Worm (Caenorhabditis elegans): Measurements from ENCODE around the gene col-34.
A peak's percentile ranks its signal among the peaks of the same experiment; 100 is the strongest.

col-34 gene

DNA sequence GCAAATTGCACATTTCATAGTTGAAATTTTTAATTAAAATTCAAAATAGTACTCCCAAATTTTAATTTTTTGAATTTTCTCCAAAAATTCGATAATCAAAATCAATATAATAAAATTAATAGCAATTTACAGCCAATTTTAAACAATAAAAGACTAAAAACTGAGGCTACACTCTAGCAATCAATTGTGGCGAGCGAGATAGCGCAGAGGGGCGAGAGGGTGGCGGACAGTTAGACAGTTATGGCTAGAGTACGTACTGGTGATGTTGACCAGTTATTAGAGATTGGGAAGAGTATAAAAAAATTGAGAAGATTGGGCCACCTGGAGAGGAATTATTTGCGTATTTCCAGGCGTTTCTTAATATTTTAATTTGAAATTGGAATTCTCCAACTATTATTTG, 33.3 kb upstream of the col-34 start, which contains the start of gene nhr-78 (continued):
- TF ChIP-seq aly-2 (tag; optimal IDR thresholded peaks at IDR 0.05), result no peak
- TF ChIP-seq nhr-12 (tag; optimal IDR thresholded peaks at IDR 0.05), result no peak
- peak; percentile 52 for TF ChIP-seq nhr-20 (tag; optimal IDR thresholded peaks at IDR 0.05)
- TF ChIP-seq mdl-1 (tag; optimal IDR thresholded peaks at IDR 0.05), result no peak
- no peak for TF ChIP-seq C04F5.9 (tag; optimal IDR thresholded peaks at IDR 0.05)
- TF ChIP-seq pqm-1 (tag; optimal IDR thresholded peaks at IDR 0.05), result no peak
- TF ChIP-seq unc-98 (GFP tag; IDR thresholded peaks at IDR 0.05), result no peak
- TF ChIP-seq alr-1 (tag; optimal IDR thresholded peaks at IDR 0.05; ENCODE audit: borderline replicate concordance), result no peak
- no peak for TF ChIP-seq hlh-17 (GFP tag; optimal IDR thresholded peaks at IDR 0.05; ENCODE audit: borderline replicate concordance)
- no peak for TF ChIP-seq hpl-2 (GFP tag; optimal IDR thresholded peaks at IDR 0.05)
- TF ChIP-seq xbp-1 (tag; optimal IDR thresholded peaks at IDR 0.05), result peak; percentile 27
- TF ChIP-seq ceh-63 (GFP tag; optimal IDR thresholded peaks at IDR 0.05), result no peak
- no peak for TF ChIP-seq elt-2 (tag; optimal IDR thresholded peaks at IDR 0.05)
- TF ChIP-seq efl-1 (optimal IDR thresholded peaks at IDR 0.05), result peak; percentile 45 to 50
- peak; percentile 33 to 93 for TF ChIP-seq efl-1 (GFP tag; optimal IDR thresholded peaks at IDR 0.05 in 1 of 2)
- peak in 2 of 3 experiments; percentile 23 to 24 for TF ChIP-seq dpl-1 (GFP tag; optimal IDR thresholded peaks at IDR 0.05)
- no peak for TF ChIP-seq nhr-76 (tag; optimal IDR thresholded peaks at IDR 0.05)
- peak in 2 of 3 experiments; percentile 20 to 21 for TF ChIP-seq ceh-82 (tag; optimal IDR thresholded peaks at IDR 0.05)
- no peak for TF ChIP-seq Y116A8C.19 (tag; optimal IDR thresholded peaks at IDR 0.05; ENCODE audit: borderline replicate concordance)
- peak; percentile 8 for TF ChIP-seq blmp-1 (tag; optimal IDR thresholded peaks at IDR 0.05)

DNA sequence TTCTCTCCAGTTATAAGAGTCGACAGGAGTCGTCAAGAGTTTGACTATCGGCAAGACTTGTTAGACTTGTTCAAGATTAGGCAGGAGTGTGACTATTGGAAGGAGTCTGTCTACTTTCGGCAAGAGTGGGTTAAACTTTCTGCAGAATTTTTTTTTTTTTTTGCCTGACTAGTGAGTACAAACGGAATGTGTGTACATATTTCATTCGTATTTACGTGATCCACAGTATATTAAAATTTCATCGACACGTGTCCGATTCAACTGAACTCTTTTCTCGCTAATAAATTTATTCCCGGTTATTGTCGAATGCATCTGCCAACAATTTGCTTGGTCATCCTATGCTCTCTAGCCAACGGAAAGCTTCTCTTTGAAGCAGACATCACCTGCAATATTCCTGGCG, 27.8 kb upstream of the col-34 start, which contains the start of gene F36A4.1:
Gene F36A4.1 (plus strand): TSS at position 301 of the 400 bp plus-strand sequence.
- TF ChIP-seq nhr-85 (tag) (peak; percentile 31), ceh-82 (tag; optimal IDR thresholded peaks at IDR 0.05) (no peak)

DNA sequence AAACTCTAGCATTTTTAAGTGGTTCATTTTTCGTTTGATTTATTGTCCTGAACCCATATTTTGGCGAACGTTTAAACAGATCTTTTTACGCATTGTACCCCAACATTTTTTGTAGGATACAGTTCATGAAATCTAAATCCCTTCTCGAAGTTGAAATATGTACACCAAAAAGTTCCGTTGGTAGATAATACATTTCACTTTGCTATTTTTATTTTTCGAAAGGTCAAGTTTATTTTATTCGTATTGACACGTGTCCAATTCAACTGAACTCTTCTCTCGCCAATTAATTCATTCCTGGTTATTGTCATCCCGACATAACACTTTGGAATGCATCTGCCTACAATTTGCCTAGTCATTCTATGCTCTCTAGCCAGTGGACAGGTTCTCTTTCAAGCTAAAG, 26.5 kb upstream of the col-34 start, which contains the start of gene F36A4.2:
Gene F36A4.2 (plus strand): TSS at position 301 of the 400 bp plus-strand sequence.
- TF ChIP-seq hlh-4 (tag; optimal IDR thresholded peaks at IDR 0.05), result no peak
- no peak for TF ChIP-seq nhr-77 (tag; optimal IDR thresholded peaks at IDR 0.05)
- TF ChIP-seq aha-1 (tag; optimal IDR thresholded peaks at IDR 0.05), result no peak
- no peak for TF ChIP-seq lin-39 (tag; optimal IDR thresholded peaks at IDR 0.05)
- no peak for TF ChIP-seq sptf-1 (tag; optimal IDR thresholded peaks at IDR 0.05)
- no peak for TF ChIP-seq ets-5 (GFP tag; IDR thresholded peaks at IDR 0.05)
- TF ChIP-seq unc-62 (GFP tag; optimal IDR thresholded peaks at IDR 0.05), result no peak
- no peak for TF ChIP-seq sox-4 (tag; optimal IDR thresholded peaks at IDR 0.05)
- no peak for TF ChIP-seq tlp-1 (tag; optimal IDR thresholded peaks at IDR 0.05)
- no peak for TF ChIP-seq mef-2 (tag; optimal IDR thresholded peaks at IDR 0.05)
- TF ChIP-seq zip-4 (GFP tag; optimal IDR thresholded peaks at IDR 0.05), result no peak
- no peak for TF ChIP-seq vab-15 (tag; optimal IDR thresholded peaks at IDR 0.05)
- no peak for TF ChIP-seq skn-1 (tag; optimal IDR thresholded peaks at IDR 0.05)
- no peak for TF ChIP-seq ztf-11 (tag; optimal IDR thresholded peaks at IDR 0.05)
- TF ChIP-seq aly-2 (tag; optimal IDR thresholded peaks at IDR 0.05), result no peak
- TF ChIP-seq zag-1 (tag; optimal IDR thresholded peaks at IDR 0.05), result no peak
- no peak for TF ChIP-seq efl-1 (optimal IDR thresholded peaks at IDR 0.05)
- no peak for TF ChIP-seq efl-1 (GFP tag; optimal IDR thresholded peaks at IDR 0.05 in 1 of 2)
- no peak for TF ChIP-seq snu-23 (GFP tag; optimal IDR thresholded peaks at IDR 0.05)
- TF ChIP-seq lin-13 (GFP tag; optimal IDR thresholded peaks at IDR 0.05), result no peak

DNA sequence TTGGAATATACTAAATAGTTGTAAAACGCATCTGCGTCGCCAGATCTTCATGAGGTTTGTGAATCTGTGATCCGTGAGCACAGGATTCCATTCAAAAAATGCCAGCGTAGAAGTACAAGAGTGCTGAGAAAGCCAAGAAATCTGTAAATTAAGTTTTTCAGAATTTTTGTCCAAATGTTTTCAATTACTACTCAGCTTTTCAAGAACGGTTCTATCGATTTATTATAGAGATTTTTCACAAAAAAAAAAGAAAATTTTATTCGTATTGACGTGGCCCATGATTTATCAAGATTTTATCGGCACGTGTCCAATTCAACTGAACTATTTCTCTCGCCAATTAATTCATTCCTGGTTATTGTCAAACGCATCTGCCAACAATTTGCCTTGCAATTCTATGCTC, 24.9 kb upstream of the col-34 start, which contains the start of gene F36A4.3:
Gene F36A4.3 (plus strand): TSS at position 301 of the 400 bp plus-strand sequence.
- TF ChIP-seq nhr-76 (tag; optimal IDR thresholded peaks at IDR 0.05), result no peak
- no peak for TF ChIP-seq isw-1 (GFP tag; IDR thresholded peaks at IDR 0.05)
- TF ChIP-seq blmp-1 (tag; optimal IDR thresholded peaks at IDR 0.05), result no peak
- no peak for TF ChIP-seq tbx-2 (tag; optimal IDR thresholded peaks at IDR 0.05)
- no peak for TF ChIP-seq fkh-10 (GFP tag; optimal IDR thresholded peaks at IDR 0.05)
- no peak for TF ChIP-seq fkh-4 (tag; optimal IDR thresholded peaks at IDR 0.05; ENCODE audit: borderline replicate concordance)
- no peak for TF ChIP-seq hlh-17 (GFP tag; optimal IDR thresholded peaks at IDR 0.05; ENCODE audit: borderline replicate concordance)
